Worm (Caenorhabditis elegans) whole organism, midembryonic: ENCODE results near the gene catp-3.

Source experiments
- T22C8.4 ChIP-seq: fragments of 200-800 bp; sonication (Bioruptor generic); IDR thresholded peaks from 2 replicates; pipeline ENCODE4 v1.3.6; 2022; ENCODE audit warnings: missing genetic modification characterization, missing compliant biosample characterization
- cog-1 ChIP-seq: sonication (generic microtip); optimal IDR thresholded peaks from 2 replicates; lab custom pipeline; 2016; ENCODE audit warnings: missing genetic modification characterization, missing compliant biosample characterization
- flt-1 ChIP-seq: fragments of 200-800 bp; sonication (Bioruptor generic); IDR thresholded peaks from 2 replicates; pipeline ENCODE4 v1.3.6; 2022; ENCODE audit warnings: missing genetic modification characterization, missing compliant biosample characterization
- klf-2 ChIP-seq: fragments of 200-800 bp; sonication (Bioruptor generic); conservative IDR thresholded peaks from 2 replicates; pipeline ENCODE4 v1.3.6; 2022; ENCODE audit warnings: missing genetic modification reagents, missing genetic modification characterization, missing compliant biosample characterization
- med-1 ChIP-seq: sonication (generic microtip); optimal IDR thresholded peaks from 2 replicates; lab custom pipeline; 2017; ENCODE audit warnings: missing genetic modification characterization, mild to moderate bottlenecking, missing compliant biosample characterization, antibody characterized with exemption, missing genetic modification reagents; ENCODE audit not compliant: insufficient read depth
- ref-1 ChIP-seq: fragments of 200-800 bp; sonication (Bioruptor generic); conservative IDR thresholded peaks from 2 replicates; pipeline ENCODE4 v1.3.6; 2022; ENCODE audit warnings: missing genetic modification reagents, missing genetic modification characterization, missing compliant biosample characterization
- tab-1 ChIP-seq: fragments of 200-800 bp; sonication (Bioruptor generic); IDR thresholded peaks from 2 replicates; pipeline ENCODE4 v1.3.6; 2022; ENCODE audit warnings: missing genetic modification characterization, missing compliant biosample characterization
- ztf-23 ChIP-seq: fragments of 200-800 bp; sonication (Bioruptor generic); IDR thresholded peaks from 2 replicates; pipeline ENCODE4 v1.3.6; 2022; ENCODE audit warnings: missing genetic modification reagents, missing genetic modification characterization, missing compliant biosample characterization
- ztf-29 ChIP-seq: fragments of 200-800 bp; sonication (Bioruptor generic); IDR thresholded peaks from 2 replicates; pipeline ENCODE4 v1.3.6; 2022; ENCODE audit warnings: missing genetic modification reagents, missing genetic modification characterization, missing compliant biosample characterization

The catp-3 gene

DNA sequence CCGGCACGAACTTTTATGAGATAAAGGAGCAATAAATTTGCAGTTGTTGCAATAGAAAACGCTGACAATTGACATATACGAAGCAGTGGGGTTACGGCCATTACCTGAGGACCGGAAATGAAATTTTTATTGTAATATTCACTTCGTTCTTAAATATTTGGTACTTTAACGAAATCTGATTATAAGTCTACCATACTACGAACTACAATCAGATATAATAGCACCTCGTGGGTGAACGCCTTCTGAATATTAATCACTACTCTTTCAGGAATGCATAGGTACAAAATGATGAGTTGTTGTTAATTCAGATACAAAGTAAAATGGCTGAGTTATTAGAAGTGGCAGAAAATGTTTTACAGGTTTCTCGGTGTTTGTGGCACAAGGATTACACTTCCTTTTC lies 16.6 kb downstream of the catp-3 start, which contains the start of gene str-129:
TSS of gene str-129 (minus strand) at position 101 of the 400 bp plus-strand sequence.
- TF ChIP-seq tab-1 (GFP tag; lab: Robert Waterston, UW) (no peak), flt-1 (GFP tag; lab: Robert Waterston, UW) (no peak), ztf-29 (GFP tag; lab: Robert Waterston, UW) (no peak), med-1 (GFP tag; lab: Kevin White, UChicago) (no peak), T22C8.4 (GFP tag; lab: Robert Waterston, UW) (no peak), cog-1 (tag; lab: Kevin White, UChicago) (no peak), ztf-23 (GFP tag; lab: Robert Waterston, UW) (no peak), ref-1 (GFP tag; lab: Robert Waterston, UW) (no peak), klf-2 (GFP tag; lab: Robert Waterston, UW) (no peak)

DNA sequence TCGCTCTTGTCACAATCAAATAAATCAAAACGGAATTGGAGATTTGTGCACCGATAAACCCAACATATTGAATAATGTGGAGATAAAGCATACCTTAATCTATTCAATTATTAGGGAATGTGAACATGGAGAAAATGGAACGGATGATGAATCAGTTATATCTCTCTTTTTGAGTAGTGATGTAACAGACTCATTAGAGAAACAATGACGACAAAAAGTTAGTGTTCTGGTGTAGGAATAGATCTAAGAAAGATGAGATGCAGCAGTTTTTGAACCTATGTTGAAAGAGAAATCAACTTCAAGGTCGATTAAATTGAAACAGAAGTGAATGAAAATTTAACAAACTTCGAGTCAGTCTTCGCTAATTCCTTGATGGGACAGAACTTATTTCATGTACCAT lies 19.6 kb downstream of the catp-3 start, which contains the start of gene str-146:
TSS of gene str-146 (minus strand) at position 101 of the 400 bp plus-strand sequence.
- no peak for TF ChIP-seq ztf-29 (GFP tag; lab: Robert Waterston, UW)
- TF ChIP-seq T22C8.4 (GFP tag; lab: Robert Waterston, UW) = no peak
- no peak for TF ChIP-seq cog-1 (tag; lab: Kevin White, UChicago)
- TF ChIP-seq ztf-23 (GFP tag; lab: Robert Waterston, UW) = no peak
- no peak for TF ChIP-seq med-1 (GFP tag; lab: Kevin White, UChicago)
- TF ChIP-seq ref-1 (GFP tag; lab: Robert Waterston, UW) = no peak
- TF ChIP-seq tab-1 (GFP tag; lab: Robert Waterston, UW) = no peak
- TF ChIP-seq klf-2 (GFP tag; lab: Robert Waterston, UW) = no peak
- no peak for TF ChIP-seq flt-1 (GFP tag; lab: Robert Waterston, UW)

DNA sequence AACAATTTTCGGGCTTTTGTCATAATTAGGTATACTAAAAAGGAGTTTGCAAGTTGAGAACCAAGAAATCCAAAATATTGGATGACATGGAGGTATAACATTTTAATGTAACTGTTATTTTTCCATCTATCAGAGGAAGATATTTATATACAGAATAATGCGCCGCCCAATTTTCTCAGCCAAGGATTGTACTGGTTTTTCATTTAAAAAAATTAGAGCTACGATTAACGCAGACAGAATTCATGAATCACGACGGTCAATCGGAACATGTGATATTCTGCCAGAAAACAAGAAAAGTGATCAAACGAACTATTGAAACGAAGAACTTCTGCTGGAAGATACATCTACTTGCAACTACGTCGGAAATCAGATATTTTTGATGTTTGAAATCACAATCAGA lies 22.4 kb downstream of the catp-3 start, which contains the start of gene str-145:
TSS of gene str-145 (minus strand) at position 101 of the 400 bp plus-strand sequence.
- TF ChIP-seq T22C8.4 (GFP tag; lab: Robert Waterston, UW) = no peak

DNA sequence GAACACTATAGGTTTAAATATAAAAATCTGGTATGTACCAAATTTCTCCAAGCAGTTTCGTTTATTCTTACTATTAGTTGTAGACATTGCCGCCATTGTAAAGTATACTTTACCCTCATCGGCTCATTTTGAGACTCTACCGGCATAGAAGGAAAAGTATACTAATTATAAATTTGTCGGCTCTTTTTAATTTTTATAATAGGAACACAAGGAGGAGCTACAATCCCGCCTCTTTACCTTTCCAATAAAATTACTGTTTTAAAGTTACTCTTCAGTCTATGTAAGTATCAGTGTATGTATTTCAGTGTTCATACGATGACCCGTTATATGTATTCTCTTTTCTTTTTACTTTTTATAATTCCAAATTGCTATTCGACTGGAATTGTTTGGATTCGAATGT lies 23.5 kb downstream of the catp-3 start, which contains the start of gene sdz-23:
TSS of gene sdz-23 (plus strand) at position 301 of the 400 bp plus-strand sequence.
- TF ChIP-seq med-1 (GFP tag; lab: Kevin White, UChicago) = no peak
- no peak for TF ChIP-seq ztf-23 (GFP tag; lab: Robert Waterston, UW)
- TF ChIP-seq tab-1 (GFP tag; lab: Robert Waterston, UW) = no peak

DNA sequence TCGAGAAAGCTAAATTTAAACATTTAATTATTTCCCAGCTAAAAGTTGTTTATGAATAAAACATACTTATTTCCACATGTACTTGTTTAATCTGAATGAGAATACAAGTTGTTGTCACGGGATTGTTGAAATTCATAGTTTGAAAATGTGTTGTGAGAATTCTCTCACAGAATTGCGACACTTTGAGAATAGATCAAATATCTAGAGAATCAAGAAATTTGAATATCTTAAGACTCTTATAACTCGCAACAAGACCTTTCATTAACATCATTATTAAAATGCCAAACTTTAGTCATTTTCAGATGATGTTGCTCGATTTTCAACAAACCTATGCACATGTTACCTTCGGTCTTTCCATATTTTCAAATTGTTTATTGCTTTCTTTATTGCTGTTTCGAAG lies 27.1 kb downstream of the catp-3 start, which contains the start of gene str-90:
TSS of gene str-90 (plus strand) at position 301 of the 400 bp plus-strand sequence.
- TF ChIP-seq T22C8.4 (GFP tag; lab: Robert Waterston, UW) (no peak), med-1 (GFP tag; lab: Kevin White, UChicago) (no peak), tab-1 (GFP tag; lab: Robert Waterston, UW) (no peak), ref-1 (GFP tag; lab: Robert Waterston, UW) (no peak), cog-1 (tag; lab: Kevin White, UChicago) (no peak)

DNA sequence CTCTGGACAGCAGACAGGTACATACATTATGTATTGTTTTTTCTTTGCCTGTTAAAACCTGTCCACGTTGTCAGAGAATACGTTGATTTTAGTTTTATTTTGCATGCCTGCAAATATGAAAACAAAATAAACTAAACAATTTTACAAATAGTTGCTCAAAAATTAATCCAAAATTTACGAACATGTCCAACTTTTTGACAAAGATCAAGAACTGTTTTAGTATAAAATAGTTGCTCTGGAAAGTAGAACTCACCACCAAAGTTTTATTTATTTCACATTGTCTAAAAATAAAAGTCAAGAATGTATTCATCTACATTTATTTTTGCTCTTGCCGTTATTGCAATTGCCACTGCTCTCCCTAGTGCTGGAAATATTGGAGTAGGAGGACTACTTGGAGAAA lies 28.7 kb downstream of the catp-3 start, which contains the start of gene srlf-16:
TSS of gene srlf-16 (plus strand) at position 301 of the 400 bp plus-strand sequence.
- no peak for TF ChIP-seq med-1 (GFP tag; lab: Kevin White, UChicago)
- no peak for TF ChIP-seq ztf-23 (GFP tag; lab: Robert Waterston, UW)
- TF ChIP-seq klf-2 (GFP tag; lab: Robert Waterston, UW) = no peak
- TF ChIP-seq tab-1 (GFP tag; lab: Robert Waterston, UW) = no peak
- TF ChIP-seq T22C8.4 (GFP tag; lab: Robert Waterston, UW) = no peak
- TF ChIP-seq ref-1 (GFP tag; lab: Robert Waterston, UW) = no peak
- no peak for TF ChIP-seq ztf-29 (GFP tag; lab: Robert Waterston, UW)
- no peak for TF ChIP-seq flt-1 (GFP tag; lab: Robert Waterston, UW)
- TF ChIP-seq cog-1 (tag; lab: Kevin White, UChicago) = no peak

DNA sequence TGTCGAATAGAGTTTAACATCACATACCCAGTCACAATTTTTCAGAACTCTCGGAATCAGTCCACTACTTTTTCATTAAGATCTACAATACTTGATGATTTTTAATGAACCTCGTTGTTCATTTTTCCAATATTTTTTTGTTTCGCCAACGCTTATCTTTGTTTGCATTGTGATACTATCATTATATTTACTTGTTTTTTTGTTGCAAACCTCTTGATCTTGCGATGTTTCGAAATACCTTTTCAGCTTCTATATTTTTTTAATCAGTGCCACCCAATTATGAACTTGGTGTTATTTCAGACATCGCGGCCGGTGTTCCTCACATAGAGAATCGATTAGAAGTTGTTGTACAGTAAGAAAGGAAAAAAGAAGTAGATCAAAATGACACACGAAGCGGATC lies 32.9 kb downstream of the catp-3 start, which contains the start of gene myo-5:
TSS of gene myo-5 (plus strand) at position 301 of the 400 bp plus-strand sequence.
- TF ChIP-seq tab-1 (GFP tag; lab: Robert Waterston, UW) = no peak
- no peak for TF ChIP-seq ref-1 (GFP tag; lab: Robert Waterston, UW)
- no peak for TF ChIP-seq ztf-23 (GFP tag; lab: Robert Waterston, UW)
- TF ChIP-seq flt-1 (GFP tag; lab: Robert Waterston, UW) = no peak
- no peak for TF ChIP-seq med-1 (GFP tag; lab: Kevin White, UChicago)
- TF ChIP-seq klf-2 (GFP tag; lab: Robert Waterston, UW) = no peak
- no peak for TF ChIP-seq ztf-29 (GFP tag; lab: Robert Waterston, UW)
- TF ChIP-seq T22C8.4 (GFP tag; lab: Robert Waterston, UW) = no peak
- no peak for TF ChIP-seq cog-1 (tag; lab: Kevin White, UChicago)

DNA sequence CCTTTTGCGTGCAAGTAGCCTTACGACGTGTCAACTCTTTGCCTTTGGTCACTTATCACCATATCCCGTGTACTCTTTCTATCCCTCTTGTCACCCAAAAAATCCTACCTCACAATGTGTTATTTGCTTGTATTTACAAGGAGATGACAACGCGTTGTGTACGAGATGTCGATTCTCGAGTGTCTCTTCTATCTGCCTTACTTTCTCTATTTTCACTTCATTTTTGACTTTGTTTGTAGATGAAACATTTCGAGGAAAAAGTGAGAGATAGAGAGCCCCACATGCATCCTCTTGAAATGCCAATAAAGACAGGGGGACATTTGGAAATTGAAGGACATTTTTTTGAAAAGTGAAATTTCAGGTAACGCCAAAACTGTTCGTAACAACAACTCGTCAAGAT lies 35.0 kb downstream of the catp-3 start:
- no peak for TF ChIP-seq ztf-29 (GFP tag; lab: Robert Waterston, UW)
- no peak for TF ChIP-seq ztf-23 (GFP tag; lab: Robert Waterston, UW)
- TF ChIP-seq ref-1 (GFP tag; lab: Robert Waterston, UW) = no peak
- TF ChIP-seq cog-1 (tag; lab: Kevin White, UChicago) = no peak
- no peak for TF ChIP-seq med-1 (GFP tag; lab: Kevin White, UChicago)
- TF ChIP-seq T22C8.4 (GFP tag; lab: Robert Waterston, UW) = no peak
- no peak for TF ChIP-seq flt-1 (GFP tag; lab: Robert Waterston, UW)
- TF ChIP-seq klf-2 (GFP tag; lab: Robert Waterston, UW) = no peak
- TF ChIP-seq tab-1 (GFP tag; lab: Robert Waterston, UW) = no peak

DNA sequence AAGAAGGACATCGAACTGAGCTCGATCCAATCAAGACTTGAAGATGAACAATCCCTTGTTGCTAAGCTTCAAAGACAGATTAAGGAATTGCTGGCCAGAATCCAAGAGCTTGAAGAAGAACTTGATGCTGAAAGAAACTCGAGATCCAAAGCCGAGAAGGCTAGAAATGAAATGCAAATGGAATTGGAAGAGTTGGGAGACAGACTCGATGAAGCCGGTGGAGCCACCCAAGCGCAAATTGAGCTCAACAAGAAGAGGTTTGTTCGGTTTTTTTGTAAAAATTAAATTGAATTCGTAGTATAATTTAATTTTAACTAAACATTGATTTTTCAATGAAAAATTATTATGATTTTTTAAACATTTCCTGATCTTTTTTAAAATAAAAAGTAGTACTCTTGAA lies 38.7 kb downstream of the catp-3 start:
- TF ChIP-seq tab-1 (GFP tag; lab: Robert Waterston, UW) (no peak), flt-1 (GFP tag; lab: Robert Waterston, UW) (no peak), med-1 (GFP tag; lab: Kevin White, UChicago) (no peak), T22C8.4 (GFP tag; lab: Robert Waterston, UW) (no peak), ztf-23 (GFP tag; lab: Robert Waterston, UW) (no peak), klf-2 (GFP tag; lab: Robert Waterston, UW) (no peak), ref-1 (GFP tag; lab: Robert Waterston, UW) (no peak), ztf-29 (GFP tag; lab: Robert Waterston, UW) (no peak), cog-1 (tag; lab: Kevin White, UChicago) (no peak)
